Worm (Caenorhabditis elegans): ENCODE results near the gene Y54E2A.8.

The Y54E2A.8 gene

ce11 chrII:14816086-14816485, 37.9 kb downstream of the Y54E2A.8 start (continued):
- TF ChIP-seq snpc-4 (GFP tag; optimal IDR thresholded peaks at IDR 0.05) (no peak), snpc-4 (tag; optimal IDR thresholded peaks at IDR 0.05) (no peak), die-1 (tag; optimal IDR thresholded peaks at IDR 0.05) (no peak), gei-17 (GFP tag; optimal IDR thresholded peaks at IDR 0.05) (no peak), F57A8.1 (GFP tag; optimal IDR thresholded peaks at IDR 0.05) (no peak), lin-40 (tag; optimal IDR thresholded peaks at IDR 0.05) (no peak), F22D6.2 (tag; optimal IDR thresholded peaks at IDR 0.05) (no peak), cebp-2 (GFP tag; IDR thresholded peaks at IDR 0.05) (0 out of 2 replicates have a peak, but pooled peaks have one; percentile 7), Y95B8A.8 (GFP tag; IDR thresholded peaks at IDR 0.05) (no peak), atf-7 (tag; optimal IDR thresholded peaks at IDR 0.05) (no peak), dox-1 (GFP tag; IDR thresholded peaks at IDR 0.05) (no peak), mxl-1 (tag; optimal IDR thresholded peaks at IDR 0.05) (no peak), attf-6 (GFP tag; IDR thresholded peaks at IDR 0.05) (0 out of 2 replicates have a peak, but pooled peaks have one; percentile 35), F39B2.1 (GFP tag; IDR thresholded peaks at IDR 0.05) (no peak), B0019.2 (GFP tag; conservative IDR thresholded peaks at IDR 0.05) (no peak), somi-1 (GFP tag; optimal IDR thresholded peaks at IDR 0.05) (no peak), sptf-2 (GFP tag; optimal IDR thresholded peaks at IDR 0.05) (no peak), tbx-9 (tag; optimal IDR thresholded peaks at IDR 0.05; ENCODE audit: borderline replicate concordance) (no peak), ZK185.1 (tag; optimal IDR thresholded peaks at IDR 0.05; ENCODE audit: poor library complexity, severe bottlenecking) (no peak), unc-130 (GFP tag; optimal IDR thresholded peaks at IDR 0.05) (no peak), hmg-20 (GFP tag; IDR thresholded peaks at IDR 0.05) (no peak), Y79H2A.3 (GFP tag; conservative IDR thresholded peaks at IDR 0.05) (no peak), ekl-4 (GFP tag; IDR thresholded peaks at IDR 0.05) (peak; percentile 38; the same call in 1 of the 2 replicates), Y53G8AR.9 (GFP tag; conservative IDR thresholded peaks at IDR 0.05) (no peak), sdz-38 (tag; optimal IDR thresholded peaks at IDR 0.05) (no peak), snpc-1.3 (tag; optimal IDR thresholded peaks at IDR 0.05; ENCODE audit: insufficient read depth) (no peak), C17E4.6 (GFP tag; IDR thresholded peaks at IDR 0.05) (no peak), nfya-1 (tag; optimal IDR thresholded peaks at IDR 0.05; ENCODE audit: borderline replicate concordance, insufficient read depth) (no peak), egl-18 (GFP tag; IDR thresholded peaks at IDR 0.05) (no peak), madf-10 (tag; optimal IDR thresholded peaks at IDR 0.05) (no peak), ceh-100 (GFP tag; IDR thresholded peaks at IDR 0.05) (no peak), hmg-1.2 (GFP tag; IDR thresholded peaks at IDR 0.05) (peak; percentile 18; the same call in 1 of the 2 replicates), F52B5.7 (tag; optimal IDR thresholded peaks at IDR 0.05) (no peak), ztf-25 (GFP tag; IDR thresholded peaks at IDR 0.05) (no peak), dpl-1 (GFP tag; optimal IDR thresholded peaks at IDR 0.05) (no peak), nhr-80 (tag; optimal IDR thresholded peaks at IDR 0.05) (no peak), attf-3 (GFP tag; conservative IDR thresholded peaks at IDR 0.05) (no peak), madf-6 (GFP tag; IDR thresholded peaks at IDR 0.05) (peak; percentile 68; the same call in 1 of the 2 replicates), hrde-1 (tag; optimal IDR thresholded peaks at IDR 0.05; ENCODE audit: borderline replicate concordance) (peak; percentile 34), mel-28 (tag; optimal IDR thresholded peaks at IDR 0.05; ENCODE audit: borderline replicate concordance) (no peak), bed-1 (GFP tag; IDR thresholded peaks at IDR 0.05) (no peak), madf-8 (GFP tag; conservative IDR thresholded peaks at IDR 0.05) (no peak), hlh-12 (tag; optimal IDR thresholded peaks at IDR 0.05) (no peak), hlh-26 (GFP tag; conservative IDR thresholded peaks at IDR 0.05) (no peak), lir-1 (GFP tag; conservative IDR thresholded peaks at IDR 0.05) (no peak), ceh-79 (tag; optimal IDR thresholded peaks at IDR 0.05) (no peak), akir-1 (GFP tag; optimal IDR thresholded peaks at IDR 0.05) (no peak), mcd-1 (GFP tag; IDR thresholded peaks at IDR 0.05) (no peak), K11D2.4 (GFP tag; IDR thresholded peaks at IDR 0.05) (no peak)
